Fruit fly (Drosophila melanogaster): ENCODE results near the gene CG3842.
A peak's percentile ranks its signal among the peaks of the same experiment; 100 is the strongest.

The CG3842 gene

dm6 chrX:6372769-6373197, 35.2 kb downstream of the CG3842 start, which contains the start of gene PpV (continued):
- no peak for TF ChIP-seq Vsx1 (GFP tag; optimal IDR thresholded peaks at IDR 0.05)
- no peak for TF ChIP-seq Poxn (GFP tag; IDR thresholded peaks at IDR 0.05)
- peak; percentile 50; the same call in 1 of the 2 replicates for TF ChIP-seq amos (GFP tag; IDR thresholded peaks at IDR 0.05; ENCODE audit: partially characterized antibody)
- peak; percentile 93 for TF ChIP-seq zen (tag; optimal IDR thresholded peaks at IDR 0.05)
- 0 out of 3 replicates have a peak, but pooled peaks have one; percentile 31 for TF ChIP-seq HLH4C (GFP tag; IDR thresholded peaks at IDR 0.05; ENCODE audit: partially characterized antibody)
- TF ChIP-seq CG14441 (GFP tag; IDR thresholded peaks at IDR 0.05) = no peak
- no peak for TF ChIP-seq Rx (GFP tag; IDR thresholded peaks at IDR 0.05)
- no peak for TF ChIP-seq sqz (GFP tag; optimal IDR thresholded peaks at IDR 0.05)
- TF ChIP-seq Sox100B (GFP tag; optimal IDR thresholded peaks at IDR 0.05) = no peak
- TF ChIP-seq HLH3B (GFP tag; IDR thresholded peaks at IDR 0.05) = no peak
- TF ChIP-seq Ravus (GFP tag; IDR thresholded peaks at IDR 0.05) = no peak
- TF ChIP-seq lmd (GFP tag; IDR thresholded peaks at IDR 0.05) = no peak
- no peak for TF ChIP-seq Awh (GFP tag; IDR thresholded peaks at IDR 0.05)
- no peak for TF ChIP-seq CG6854 (GFP tag; optimal IDR thresholded peaks at IDR 0.05)
- TF ChIP-seq Rfx (GFP tag; IDR thresholded peaks at IDR 0.05) = no peak
- no peak for TF ChIP-seq Xbp1 (GFP tag; optimal IDR thresholded peaks at IDR 0.05)
- TF ChIP-seq CG4707 (GFP tag; optimal IDR thresholded peaks at IDR 0.05) = no peak
- no peak for TF ChIP-seq CG30431 (GFP tag; optimal IDR thresholded peaks at IDR 0.05)
- TF ChIP-seq hkb (optimal IDR thresholded peaks at IDR 0.05) = no peak
- TF ChIP-seq hkb (GFP tag; IDR thresholded peaks at IDR 0.05) = no peak
- TF ChIP-seq CG15011 (GFP tag; optimal IDR thresholded peaks at IDR 0.05) = no peak
- TF ChIP-seq Tbp (GFP tag; optimal IDR thresholded peaks at IDR 0.05) = no peak
- no peak for TF ChIP-seq ken (GFP tag; IDR thresholded peaks at IDR 0.05)
- peak; percentile 97 for TF ChIP-seq Dp (GFP tag; optimal IDR thresholded peaks at IDR 0.05)
- no peak for TF ChIP-seq Dfd (GFP tag; optimal IDR thresholded peaks at IDR 0.05)
- TF ChIP-seq grn (GFP tag; optimal IDR thresholded peaks at IDR 0.05) = no peak
- no peak for TF ChIP-seq CG12219 (GFP tag; optimal IDR thresholded peaks at IDR 0.05)
- no peak for TF ChIP-seq CG11696 (GFP tag; IDR thresholded peaks at IDR 0.05)
- TF ChIP-seq CG11560 (tag; IDR thresholded peaks at IDR 0.05) = peak; percentile 39; the same call in 1 of the 3 replicates
- no peak for TF ChIP-seq CG17385 (GFP tag; optimal IDR thresholded peaks at IDR 0.05)
- TF ChIP-seq ro (GFP tag; IDR thresholded peaks at IDR 0.05) = no peak
- peak; percentile 41 for TF ChIP-seq HmgD (GFP tag; optimal IDR thresholded peaks at IDR 0.05)
- no peak for TF ChIP-seq CG17359 (tag; optimal IDR thresholded peaks at IDR 0.05)
- TF ChIP-seq CG8290 (GFP tag; optimal IDR thresholded peaks at IDR 0.05) = peak; percentile 36
- no peak for TF ChIP-seq CG8290 (tag; optimal IDR thresholded peaks at IDR 0.05)
- TF ChIP-seq ci (GFP tag; IDR thresholded peaks at IDR 0.05) = no peak
- TF ChIP-seq CG14965 (GFP tag; optimal IDR thresholded peaks at IDR 0.05; ENCODE audit: borderline replicate concordance) = no peak
- TF ChIP-seq CG30020 (tag; optimal IDR thresholded peaks at IDR 0.05) = no peak
- peak; percentile 5 for TF ChIP-seq grau (tag; optimal IDR thresholded peaks at IDR 0.05)
- no peak for TF ChIP-seq stc (GFP tag; IDR thresholded peaks at IDR 0.05)
- TF ChIP-seq ems (GFP tag; optimal IDR thresholded peaks at IDR 0.05) = no peak
- TF ChIP-seq CG34224 (GFP tag; IDR thresholded peaks at IDR 0.05; ENCODE audit: partially characterized antibody) = 0 out of 3 replicates have a peak, but pooled peaks have one; percentile 19
- no peak for TF ChIP-seq E2f1 (GFP tag; IDR thresholded peaks at IDR 0.05)
- TF ChIP-seq chif (GFP tag; optimal IDR thresholded peaks at IDR 0.05) = no peak
- TF ChIP-seq gcm (GFP tag; optimal IDR thresholded peaks at IDR 0.05) = no peak
- TF ChIP-seq CG5245 (GFP tag; optimal IDR thresholded peaks at IDR 0.05) = no peak
- no peak for TF ChIP-seq CG7928 (GFP tag; optimal IDR thresholded peaks at IDR 0.05)
- TF ChIP-seq p53 (GFP tag; optimal IDR thresholded peaks at IDR 0.05) = no peak
- no peak for TF ChIP-seq tup (GFP tag; optimal IDR thresholded peaks at IDR 0.05)
- TF ChIP-seq CG4820 (GFP tag; optimal IDR thresholded peaks at IDR 0.05) = no peak
- no peak for TF ChIP-seq CG9932 (GFP tag; IDR thresholded peaks at IDR 0.05)
- TF ChIP-seq sima (GFP tag; optimal IDR thresholded peaks at IDR 0.05) = no peak
- no peak for TF ChIP-seq tin (GFP tag; optimal IDR thresholded peaks at IDR 0.05)

Measured in whole organism, embryonic.